Fruit fly (Drosophila melanogaster) whole organism, embryonic: Measurements from ENCODE around the gene Bem46.

Experiments used
- CG10462 ChIP-seq: fragments of 200-800 bp; sonication (Bioruptor generic); optimal IDR thresholded peaks from 2 replicates; lab custom pipeline; 2016; ENCODE audit warnings: missing biosample characterization, missing genetic modification characterization
- CG12391 ChIP-seq: fragments of 200-800 bp; sonication (Bioruptor generic); optimal IDR thresholded peaks from 3 replicates; lab custom pipeline; 2018; ENCODE audit warnings: missing biosample characterization, mild to moderate bottlenecking, missing genetic modification characterization, moderate library complexity
- CG13287 ChIP-seq: fragments of 200-800 bp; sonication (Bioruptor generic); IDR thresholded peaks from 2 replicates; pipeline ENCODE4 v1.3.6; 2022; ENCODE audit warnings: missing biosample characterization, missing genetic modification characterization; ENCODE audit not compliant: partially characterized antibody
- CG15269 ChIP-seq: fragments of 200-800 bp; sonication (Bioruptor generic); optimal IDR thresholded peaks from 2 replicates; lab custom pipeline; 2018; ENCODE audit warnings: missing biosample characterization, mild to moderate bottlenecking, missing genetic modification characterization, moderate library complexity
- CG1529 ChIP-seq: fragments of 200-800 bp; sonication (Bioruptor generic); optimal IDR thresholded peaks from 3 replicates; lab custom pipeline; 2018; ENCODE audit warnings: missing biosample characterization, missing genetic modification characterization
- CG15479 ChIP-seq: fragments of 200-800 bp; sonication (Bioruptor generic); optimal IDR thresholded peaks from 3 replicates; lab custom pipeline; 2019; ENCODE audit warnings: missing biosample characterization, mild to moderate bottlenecking, missing genetic modification characterization, moderate library complexity
- CG16813 ChIP-seq: fragments of 200-800 bp; sonication (Bioruptor generic); IDR thresholded peaks from 3 replicates; pipeline ENCODE4 v1.3.6; 2022; ENCODE audit warnings: missing biosample characterization, missing genetic modification characterization; ENCODE audit not compliant: partially characterized antibody
- CG18262 ChIP-seq: fragments of 200-800 bp; optimal IDR thresholded peaks from 3 replicates; lab custom pipeline; 2019; ENCODE audit warnings: missing biosample characterization, mild to moderate bottlenecking, missing genetic modification characterization, moderate library complexity
- CG2116 ChIP-seq: fragments of 200-800 bp; sonication (Bioruptor generic); optimal IDR thresholded peaks from 3 replicates; lab custom pipeline; 2018; ENCODE audit warnings: missing biosample characterization, mild to moderate bottlenecking, missing genetic modification characterization
- CG2678 ChIP-seq: fragments of 200-800 bp; sonication (Bioruptor generic); optimal IDR thresholded peaks from 3 replicates; lab custom pipeline; 2019; ENCODE audit warnings: missing biosample characterization, mild to moderate bottlenecking, missing genetic modification characterization, moderate library complexity
- CG2875 ChIP-seq: fragments of 200-800 bp; sonication (Bioruptor generic); optimal IDR thresholded peaks from 2 replicates; lab custom pipeline; 2017; ENCODE audit warnings: missing biosample characterization, mild to moderate bottlenecking, missing genetic modification characterization, missing genetic modification reagents
- CG3163 ChIP-seq: fragments of 200-800 bp; sonication (Bioruptor generic); optimal IDR thresholded peaks from 3 replicates; lab custom pipeline; 2016; ENCODE audit warnings: missing biosample characterization, missing genetic modification characterization
- CG33213 ChIP-seq: fragments of 200-800 bp; sonication (Bioruptor generic); optimal IDR thresholded peaks from 3 replicates; lab custom pipeline; 2016; ENCODE audit warnings: missing biosample characterization, missing genetic modification characterization
- CG6791 ChIP-seq: fragments of 200-800 bp; sonication (Bioruptor generic); IDR thresholded peaks from 3 replicates; pipeline ENCODE4 v1.3.6; 2022; ENCODE audit warnings: missing biosample characterization, missing genetic modification characterization; ENCODE audit not compliant: partially characterized antibody
- CG7372 ChIP-seq: fragments of 200-800 bp; sonication (Bioruptor generic); IDR thresholded peaks from 2 replicates; pipeline ENCODE4 v1.3.6; 2022; ENCODE audit warnings: missing biosample characterization, missing genetic modification characterization
- CG9876 ChIP-seq: fragments of 200-800 bp; sonication (Bioruptor generic); optimal IDR thresholded peaks from 2 replicates; lab custom pipeline; 2016; ENCODE audit warnings: missing biosample characterization, missing genetic modification characterization
- CG9932 ChIP-seq: fragments of 200-800 bp; sonication (Bioruptor generic); IDR thresholded peaks from 2 replicates; pipeline ENCODE4 v1.3.6; 2022; ENCODE audit warnings: missing biosample characterization, missing genetic modification characterization
- Chrac-16 ChIP-seq: fragments of 200-800 bp; sonication (Bioruptor generic); optimal IDR thresholded peaks from 3 replicates; lab custom pipeline; 2016; ENCODE audit warnings: missing biosample characterization, missing genetic modification characterization
- D ChIP-seq, 2 experiments: fragments of 200-800 bp in 1 of 2; fragments of >200 bp in 1 of 2; sonication (Bioruptor generic) in 1 of 2; optimal IDR thresholded peaks; 2 replicates in 1 of 2; 3 replicates in 1 of 2; lab custom pipeline; 2017; ENCODE audit warnings: mild to moderate bottlenecking in 1 of 2, missing biosample characterization in 1 of 2, missing genetic modification characterization in 1 of 2, missing genetic modification reagents in 1 of 2
- Dbx ChIP-seq: fragments of 200-800 bp; sonication (Bioruptor generic); IDR thresholded peaks from 3 replicates; pipeline ENCODE4 v1.3.6; 2022; ENCODE audit warnings: missing biosample characterization, missing genetic modification characterization
- HLH54F ChIP-seq: fragments of 200-800 bp; sonication (Bioruptor generic); optimal IDR thresholded peaks from 3 replicates; lab custom pipeline; 2016; ENCODE audit warnings: missing biosample characterization, missing genetic modification characterization
- HmgD ChIP-seq: fragments of 200-800 bp; sonication (Bioruptor generic); optimal IDR thresholded peaks from 3 replicates; lab custom pipeline; 2016; ENCODE audit warnings: missing biosample characterization, missing genetic modification characterization
- Hr78 ChIP-seq, 2 experiments: fragments of 200-800 bp in 1 of 2; fragments of >200 bp in 1 of 2; sonication (Bioruptor generic) in 1 of 2; optimal IDR thresholded peaks; 2 replicates each; lab custom pipeline; 2017 to 2019; ENCODE audit warnings: missing biosample characterization in 2 of 2, missing genetic modification characterization in 2 of 2, mild to moderate bottlenecking in 1 of 2, moderate library complexity in 1 of 2
- Stat92E ChIP-seq, 3 experiments: fragments of >200 bp in 2 of 3; fragments of 200-800 bp in 1 of 3; sonication (Bioruptor generic) in 1 of 3; optimal IDR thresholded peaks; 2 replicates each; lab custom pipeline; 2017 to 2019; ENCODE audit warnings: missing biosample characterization in 3 of 3, missing genetic modification characterization in 3 of 3, mild to moderate bottlenecking in 1 of 3, moderate library complexity in 1 of 3
- Taf1 ChIP-seq: fragments of 200-800 bp; sonication (Bioruptor generic); IDR thresholded peaks from 2 replicates; pipeline ENCODE4 v1.3.6; 2022; ENCODE audit warnings: missing biosample characterization, missing genetic modification characterization
- amos ChIP-seq: fragments of 200-800 bp; sonication (Bioruptor generic); IDR thresholded peaks from 2 replicates; pipeline ENCODE4 v1.3.6; 2022; ENCODE audit warnings: missing biosample characterization, missing genetic modification characterization; ENCODE audit not compliant: partially characterized antibody
- cato ChIP-seq: fragments of 200-800 bp; sonication (Bioruptor generic); optimal IDR thresholded peaks from 2 replicates; lab custom pipeline; 2016; ENCODE audit warnings: missing biosample characterization, missing genetic modification characterization, borderline replicate concordance
- dan ChIP-seq: fragments of 200-800 bp; sonication (Bioruptor generic); IDR thresholded peaks from 2 replicates; pipeline ENCODE4 v1.3.6; 2022; ENCODE audit warnings: missing biosample characterization, missing genetic modification characterization
- ewg ChIP-seq: fragments of 200-800 bp; sonication (Bioruptor generic); optimal IDR thresholded peaks from 3 replicates; lab custom pipeline; 2017; ENCODE audit warnings: mild to moderate bottlenecking, missing biosample characterization, missing genetic modification reagents, missing genetic modification characterization
- fd64A ChIP-seq: fragments of 200-800 bp; sonication (Bioruptor generic); optimal IDR thresholded peaks from 3 replicates; lab custom pipeline; 2018; ENCODE audit warnings: missing biosample characterization, mild to moderate bottlenecking, missing genetic modification characterization
- gcm ChIP-seq: fragments of 200-800 bp; sonication (Bioruptor generic); optimal IDR thresholded peaks from 2 replicates; lab custom pipeline; 2019; ENCODE audit warnings: missing biosample characterization, mild to moderate bottlenecking, missing genetic modification characterization, moderate library complexity
- gsb-n ChIP-seq: fragments of 200-800 bp; sonication (Bioruptor generic); optimal IDR thresholded peaks from 3 replicates; lab custom pipeline; 2018; ENCODE audit warnings: missing biosample characterization, mild to moderate bottlenecking, missing genetic modification characterization
- hbn ChIP-seq: fragments of 200-800 bp; sonication (Bioruptor generic); IDR thresholded peaks from 2 replicates; pipeline ENCODE4 v1.3.6; 2022; ENCODE audit warnings: missing biosample characterization, missing genetic modification characterization; ENCODE audit not compliant: partially characterized antibody
- knrl ChIP-seq: fragments of 200-800 bp; sonication (Bioruptor generic); IDR thresholded peaks from 3 replicates; pipeline ENCODE4 v1.3.6; 2022; ENCODE audit warnings: missing biosample characterization, missing genetic modification characterization; ENCODE audit not compliant: partially characterized antibody
- lilli ChIP-seq: fragments of 200-800 bp; sonication (Bioruptor generic); optimal IDR thresholded peaks from 3 replicates; lab custom pipeline; 2016; ENCODE audit warnings: missing biosample characterization, missing genetic modification characterization
- lola ChIP-seq, 3 experiments: fragments of >200 bp in 2 of 3; fragments of 200-800 bp in 1 of 3; sonication (Bioruptor generic) in 1 of 3; optimal IDR thresholded peaks; 2 replicates each; lab custom pipeline; 2017 to 2019; ENCODE audit warnings: missing biosample characterization in 3 of 3, missing genetic modification characterization in 3 of 3, mild to moderate bottlenecking in 1 of 3, moderate library complexity in 1 of 3
- luna ChIP-seq: fragments of 200-800 bp; sonication (Bioruptor generic); optimal IDR thresholded peaks from 2 replicates; lab custom pipeline; 2016; ENCODE audit warnings: missing biosample characterization, missing genetic modification characterization
- nau ChIP-seq: fragments of 200-800 bp; sonication (Bioruptor generic); optimal IDR thresholded peaks from 3 replicates; lab custom pipeline; 2017; ENCODE audit warnings: missing biosample characterization, mild to moderate bottlenecking, missing genetic modification characterization, missing genetic modification reagents
- oc ChIP-seq: fragments of 200-800 bp; sonication (Bioruptor generic); optimal IDR thresholded peaks from 2 replicates; lab custom pipeline; 2018; ENCODE audit warnings: missing biosample characterization, mild to moderate bottlenecking, missing genetic modification characterization, moderate library complexity
- onecut ChIP-seq: fragments of 200-800 bp; sonication (Bioruptor generic); IDR thresholded peaks from 2 replicates; pipeline ENCODE4 v1.3.6; 2022; ENCODE audit warnings: missing biosample characterization, missing genetic modification characterization
- p53 ChIP-seq: fragments of 200-800 bp; sonication (Bioruptor generic); optimal IDR thresholded peaks from 2 replicates; lab custom pipeline; 2016; ENCODE audit warnings: missing biosample characterization, missing genetic modification characterization
- ranshi ChIP-seq: fragments of 200-800 bp; sonication (Bioruptor generic); IDR thresholded peaks from 2 replicates; pipeline ENCODE4 v1.3.6; 2022; ENCODE audit warnings: missing biosample characterization, missing genetic modification characterization
- tgo ChIP-seq: fragments of 200-800 bp; sonication (Bioruptor generic); IDR thresholded peaks from 3 replicates; pipeline ENCODE4 v1.3.6; 2022; ENCODE audit warnings: missing biosample characterization, missing genetic modification characterization
- twi ChIP-seq: fragments of 200-800 bp; optimal IDR thresholded peaks from 2 replicates; lab custom pipeline; 2019; ENCODE audit warnings: missing biosample characterization, mild to moderate bottlenecking, missing genetic modification characterization, moderate library complexity
- vnd ChIP-seq: fragments of 200-800 bp; sonication (Bioruptor generic); IDR thresholded peaks from 3 replicates; pipeline ENCODE4 v1.3.6; 2022; ENCODE audit warnings: missing biosample characterization, missing genetic modification characterization; ENCODE audit not compliant: partially characterized antibody
- vvl ChIP-seq: fragments of 200-800 bp; sonication (Bioruptor generic); IDR thresholded peaks from 2 replicates; pipeline ENCODE4 v1.3.6; 2022; ENCODE audit warnings: missing biosample characterization, missing genetic modification characterization
- wor ChIP-seq: fragments of 200-800 bp; sonication (Bioruptor generic); IDR thresholded peaks from 2 replicates; pipeline ENCODE4 v1.3.6; 2022; ENCODE audit warnings: missing biosample characterization, missing genetic modification characterization

The Bem46 gene

dm6 chr2L:2999609-3000008, 11.7 kb downstream of the Bem46 start (continued):
- TF ChIP-seq HmgD (GFP tag; lab: Kevin White, UChicago) (no peak), Hr78 (GFP tag; optimal IDR thresholded peaks at IDR 0.05; lab: Kevin White, UChicago) (no peak), ewg (peak; percentile 49), D (optimal IDR thresholded peaks at IDR 0.05; lab: Kevin White, UChicago) (peak; percentile 41), D (GFP tag; optimal IDR thresholded peaks at IDR 0.05; lab: Kevin White, UChicago) (no peak), CG6791 (GFP tag; lab: Robert Waterston, UW) (peak; percentile 5; the same call in 1 of the 3 replicates), vnd (GFP tag; lab: Robert Waterston, UW) (no peak)

dm6 chr2L:3000517-3000934, 12.6 kb downstream of the Bem46 start:
- TF ChIP-seq nau (GFP tag; lab: Kevin White, UChicago) (no peak), D (optimal IDR thresholded peaks at IDR 0.05; lab: Kevin White, UChicago) (peak; percentile 91), D (GFP tag; optimal IDR thresholded peaks at IDR 0.05; lab: Kevin White, UChicago) (no peak), CG18262 (tag; lab: Kevin White, UChicago) (no peak), p53 (no peak), Stat92E (GFP tag; optimal IDR thresholded peaks at IDR 0.05; lab: Kevin White, UChicago) (no peak), CG13287 (GFP tag; lab: Robert Waterston, UW) (no peak), CG16813 (GFP tag; lab: Robert Waterston, UW) (peak; percentile 31; the same call in 1 of the 3 replicates), CG9932 (GFP tag; lab: Robert Waterston, UW) (no peak), gsb-n (tag; lab: Kevin White, UChicago) (peak; percentile 26), tgo (GFP tag; lab: Robert Waterston, UW) (no peak), oc (tag; lab: Kevin White, UChicago) (no peak), luna (GFP tag; lab: Kevin White, UChicago) (no peak), cato (no peak), fd64A (GFP tag; lab: Kevin White, UChicago) (no peak), CG9876 (no peak), twi (tag; lab: Kevin White, UChicago) (no peak), onecut (GFP tag; lab: Robert Waterston, UW) (no peak), knrl (GFP tag; lab: Robert Waterston, UW) (no peak), CG33213 (GFP tag; lab: Kevin White, UChicago) (no peak), CG12391 (tag; lab: Kevin White, UChicago) (no peak), ranshi (no peak), lilli (no peak), CG1529 (no peak), CG10462 (GFP tag; lab: Kevin White, UChicago) (no peak), hbn (GFP tag; lab: Robert Waterston, UW) (no peak; the same call in 1 of the 2 replicates), wor (no peak), CG7372 (GFP tag; lab: Robert Waterston, UW) (no peak), CG15269 (tag; lab: Kevin White, UChicago) (no peak), CG3163 (no peak), lola (GFP tag; optimal IDR thresholded peaks at IDR 0.05; lab: Kevin White, UChicago) (no peak), CG2116 (no peak), HLH54F (GFP tag; lab: Kevin White, UChicago) (no peak), Taf1 (GFP tag; lab: Robert Waterston, UW) (no peak), amos (GFP tag; lab: Robert Waterston, UW) (peak; percentile 20; the same call in 1 of the 2 replicates), CG15479 (peak; percentile 90), Dbx (GFP tag; lab: Robert Waterston, UW) (no peak), vvl (GFP tag; lab: Robert Waterston, UW) (peak; percentile 66; the same call in 1 of the 2 replicates), dan (GFP tag; lab: Robert Waterston, UW) (no peak), CG2875 (GFP tag; lab: Kevin White, UChicago) (no peak), CG2678 (no peak), Chrac-16 (no peak), gcm (GFP tag; lab: Kevin White, UChicago) (no peak)
